Fruit fly (Drosophila melanogaster) whole organism: ENCODE measurements around the gene ZnT63C.
A peak's percentile ranks its signal among the peaks of the same experiment; 100 is the strongest.

Experiments used
- CG8478 ChIP-seq: fragments of >200 bp; optimal IDR thresholded peaks from 2 replicates; lab custom pipeline; 2018; ENCODE audit warnings: inconsistent platforms
- Dll ChIP-seq: fragments of >200 bp; optimal IDR thresholded peaks from 2 replicates; lab custom pipeline; 2017
- EcR ChIP-seq, 2 experiments: fragments of >200 bp; optimal IDR thresholded peaks; 2 replicates each; lab custom pipeline; 2017; ENCODE audit warnings: missing biosample characterization in 2 of 2, missing genetic modification characterization in 2 of 2, missing genetic modification reagents in 2 of 2
- pan ChIP-seq: fragments of >200 bp; optimal IDR thresholded peaks from 2 replicates; lab custom pipeline; 2017
- psq ChIP-seq: fragments of >200 bp; optimal IDR thresholded peaks from 2 replicates; lab custom pipeline; 2017
- usp ChIP-seq: fragments of >200 bp; optimal IDR thresholded peaks from 2 replicates; lab custom pipeline; 2017; ENCODE audit warnings: missing biosample characterization, missing genetic modification characterization, mixed read lengths

Gene ZnT63C

DNA sequence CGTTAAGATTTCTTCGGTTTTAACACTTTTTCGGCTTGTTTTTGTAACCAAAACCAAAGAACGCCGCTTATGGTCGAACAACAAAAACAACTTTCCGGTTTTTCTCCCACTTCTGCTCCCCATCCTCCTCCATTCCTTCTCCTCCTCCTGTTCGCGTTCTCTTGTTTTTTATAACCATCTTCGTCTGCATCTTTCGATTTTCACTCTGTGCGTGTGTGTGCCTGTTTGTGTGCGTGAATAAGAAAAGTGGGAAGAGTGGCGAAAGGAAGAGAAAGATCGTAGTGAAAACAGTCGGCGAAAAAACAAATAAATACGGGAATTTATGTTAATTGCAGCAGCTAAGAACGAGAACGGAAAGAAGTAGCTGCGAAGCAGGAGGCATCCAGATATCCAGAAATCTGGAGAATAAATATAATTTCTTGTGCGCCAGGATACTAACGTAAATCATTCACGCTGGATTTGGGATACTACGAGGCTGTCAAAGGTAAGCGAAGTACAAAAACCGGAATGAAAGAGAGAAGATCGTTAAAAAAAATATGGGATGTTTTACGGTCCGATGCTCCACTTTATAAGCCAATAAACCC lies 33.9 kb downstream of the ZnT63C start:
- TF ChIP-seq psq (lab: Kevin White, UChicago): no peak
- TF ChIP-seq pan (lab: Kevin White, UChicago): no peak
- TF ChIP-seq Dll (lab: Kevin White, UChicago): no peak
- TF ChIP-seq CG8478 (lab: Kevin White, UChicago): no peak
- TF ChIP-seq usp (GFP tag; lab: Kevin White, UChicago): no peak
- TF ChIP-seq EcR (GFP tag; optimal IDR thresholded peaks at IDR 0.05; lab: Kevin White, UChicago): no peak

DNA sequence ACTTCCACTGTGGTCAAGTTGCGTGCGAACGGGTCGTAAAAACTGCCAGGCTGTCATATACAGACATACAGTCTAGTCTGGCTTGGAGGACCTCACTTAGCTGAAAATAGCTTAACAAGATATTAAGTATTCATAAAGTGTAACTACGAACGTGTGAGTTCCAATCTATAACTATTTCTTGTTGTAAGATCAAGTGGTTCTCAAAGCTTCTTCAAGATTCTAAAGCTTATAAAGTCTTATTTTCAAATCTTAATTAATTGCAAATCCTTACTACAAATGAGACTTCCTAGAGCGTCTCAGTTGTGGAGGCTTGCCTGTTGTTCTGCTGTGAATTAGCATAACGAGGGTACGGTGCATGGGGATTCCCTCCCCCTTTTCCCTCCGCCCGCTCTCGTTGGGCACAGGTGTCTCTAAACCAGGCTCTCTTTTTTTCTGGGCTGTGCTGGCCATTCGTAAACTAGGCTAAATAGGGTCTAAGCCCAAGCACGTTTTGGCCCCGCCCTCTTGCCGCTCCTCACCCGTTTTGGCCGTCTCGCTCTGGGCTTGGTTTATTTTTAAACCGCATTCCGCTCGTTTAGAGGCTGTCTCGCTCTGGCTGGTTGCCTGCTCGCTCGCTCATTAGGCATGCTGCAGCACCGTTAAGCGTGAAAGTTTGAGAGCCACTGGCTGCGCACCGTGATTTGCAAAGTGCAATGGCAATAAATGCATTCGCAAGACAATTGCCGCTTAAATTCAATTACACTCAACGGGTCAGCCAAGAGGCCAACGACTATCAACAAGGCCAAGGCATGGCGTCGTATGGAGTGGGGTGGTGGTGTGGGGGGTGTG lies 34.7 kb downstream of the ZnT63C start:
- TF ChIP-seq Dll (lab: Kevin White, UChicago): no peak
- no peak for TF ChIP-seq usp (GFP tag; lab: Kevin White, UChicago)
- TF ChIP-seq psq (lab: Kevin White, UChicago): no peak

DNA sequence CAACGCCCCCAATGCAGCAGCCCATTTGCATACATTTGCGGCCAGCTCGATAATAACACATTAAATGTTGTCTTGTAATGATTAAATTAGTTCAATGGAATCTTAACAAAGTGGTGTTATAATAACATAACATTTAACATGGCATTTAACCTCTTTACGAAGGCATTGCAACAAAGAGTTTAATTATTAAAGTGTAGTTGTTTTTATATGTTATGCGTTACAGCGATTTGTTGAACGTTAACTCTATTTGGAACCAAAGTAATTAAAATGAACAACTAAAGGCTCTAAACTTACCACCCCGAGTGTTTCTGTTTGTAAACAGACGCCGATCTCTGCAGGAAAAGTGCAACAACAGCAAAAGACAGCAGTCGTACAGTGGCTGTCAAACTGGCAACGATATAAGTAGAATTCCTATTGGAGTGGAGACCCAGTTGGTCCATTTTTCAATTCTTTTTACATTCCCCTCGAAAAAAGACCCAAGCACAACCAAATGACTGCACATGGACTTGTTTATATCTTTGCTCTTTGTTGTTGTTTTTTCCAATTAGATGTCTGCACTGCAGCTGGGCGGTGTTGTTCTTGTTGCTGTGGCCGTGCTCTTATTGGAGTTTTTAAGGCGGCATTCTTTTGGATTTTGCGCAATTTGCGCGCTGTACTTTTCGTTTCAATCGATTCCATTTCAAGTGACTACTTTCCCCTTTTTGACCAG lies 35.5 kb downstream of the ZnT63C start:
- TF ChIP-seq usp (GFP tag; lab: Kevin White, UChicago): no peak
- TF ChIP-seq psq (lab: Kevin White, UChicago): no peak
- TF ChIP-seq EcR (GFP tag; optimal IDR thresholded peaks at IDR 0.05; lab: Kevin White, UChicago): no peak
- TF ChIP-seq Dll (lab: Kevin White, UChicago): no peak
- no peak for TF ChIP-seq pan (lab: Kevin White, UChicago)
- no peak for TF ChIP-seq CG8478 (lab: Kevin White, UChicago)

DNA sequence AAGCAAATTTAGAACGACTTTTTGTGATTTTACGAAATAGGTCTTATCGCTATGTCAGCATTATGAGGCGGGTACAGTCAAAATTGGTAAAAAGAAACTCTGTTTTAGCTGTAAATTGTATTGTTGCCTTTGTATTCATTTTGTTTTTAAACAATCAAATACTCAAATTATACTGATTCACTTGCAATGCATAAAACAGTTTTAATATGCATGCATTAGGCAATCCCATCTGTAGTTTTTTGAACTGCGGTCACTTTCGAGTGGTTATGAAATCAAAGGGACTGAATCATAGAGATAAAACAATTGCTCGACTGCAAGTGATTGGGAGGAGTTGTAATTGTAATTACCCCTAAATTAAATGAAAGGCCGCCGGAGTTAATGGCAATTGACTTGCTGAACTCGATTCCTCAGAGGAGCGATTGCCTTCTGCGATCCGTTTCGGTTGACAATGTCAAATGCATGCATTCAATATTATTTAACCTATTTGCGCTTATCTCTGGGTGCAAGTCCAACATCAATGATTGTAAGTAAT lies 36.3 kb downstream of the ZnT63C start:
- no peak for TF ChIP-seq psq (lab: Kevin White, UChicago)
- no peak for TF ChIP-seq usp (GFP tag; lab: Kevin White, UChicago)
- no peak for TF ChIP-seq pan (lab: Kevin White, UChicago)
- TF ChIP-seq EcR (GFP tag; optimal IDR thresholded peaks at IDR 0.05; lab: Kevin White, UChicago): no peak
- TF ChIP-seq CG8478 (lab: Kevin White, UChicago): no peak
- TF ChIP-seq Dll (lab: Kevin White, UChicago): no peak

DNA sequence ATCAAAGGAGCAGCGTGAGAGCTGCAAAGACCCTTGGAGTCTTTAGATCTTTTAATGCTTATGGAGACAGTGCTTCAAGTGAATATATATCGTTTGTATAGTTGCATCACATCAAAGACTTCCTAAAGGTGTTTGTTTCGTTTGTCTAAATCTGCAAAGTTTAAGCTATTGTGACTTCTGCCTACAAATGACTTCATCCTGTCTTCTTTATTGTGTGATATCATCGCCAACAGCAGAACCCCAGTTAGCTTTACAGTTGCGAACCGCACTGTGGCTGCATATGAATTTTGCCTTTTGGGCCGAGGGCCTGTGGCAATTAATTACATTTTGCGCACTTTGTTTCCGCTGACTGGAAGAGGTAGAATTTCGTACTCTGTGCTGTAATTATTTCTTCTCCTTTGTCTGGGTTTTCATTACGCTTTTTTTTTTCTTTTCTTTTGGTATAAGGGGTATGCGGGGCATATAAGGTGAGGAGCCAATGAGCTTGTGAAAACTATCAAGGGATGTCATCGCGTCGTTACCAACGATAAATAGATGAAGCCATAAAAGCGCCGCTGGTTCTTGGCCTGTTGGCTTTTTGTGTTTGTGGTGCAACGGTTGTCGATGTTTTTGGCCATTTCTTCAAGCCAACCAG lies 38.9 kb downstream of the ZnT63C start:
- TF ChIP-seq usp (GFP tag; lab: Kevin White, UChicago): no peak
- peak; percentile 82 for TF ChIP-seq pan (lab: Kevin White, UChicago)

DNA sequence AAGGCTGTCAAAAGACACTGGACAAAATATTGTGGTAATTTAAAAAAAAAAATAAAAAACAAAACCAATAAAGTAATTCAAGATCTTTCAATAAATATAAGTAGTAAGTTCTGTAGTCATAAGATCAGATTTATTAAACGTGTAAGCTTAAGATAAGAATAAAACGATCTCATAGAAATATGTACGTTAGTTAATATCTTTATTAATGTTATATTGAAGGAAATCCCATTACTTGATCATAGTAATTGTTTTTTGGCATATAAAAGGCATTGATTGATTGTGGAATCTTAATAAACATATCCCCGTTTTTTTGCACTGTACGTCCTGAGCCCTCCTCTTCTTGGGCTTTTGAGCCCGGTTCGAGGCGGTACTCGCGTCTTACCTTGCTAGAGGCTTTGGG lies 39.8 kb downstream of the ZnT63C start:
- TF ChIP-seq pan (lab: Kevin White, UChicago) (no peak), psq (lab: Kevin White, UChicago) (no peak), EcR (GFP tag; optimal IDR thresholded peaks at IDR 0.05; lab: Kevin White, UChicago) (no peak), Dll (lab: Kevin White, UChicago) (no peak), usp (GFP tag; lab: Kevin White, UChicago) (no peak), CG8478 (lab: Kevin White, UChicago) (no peak)

DNA sequence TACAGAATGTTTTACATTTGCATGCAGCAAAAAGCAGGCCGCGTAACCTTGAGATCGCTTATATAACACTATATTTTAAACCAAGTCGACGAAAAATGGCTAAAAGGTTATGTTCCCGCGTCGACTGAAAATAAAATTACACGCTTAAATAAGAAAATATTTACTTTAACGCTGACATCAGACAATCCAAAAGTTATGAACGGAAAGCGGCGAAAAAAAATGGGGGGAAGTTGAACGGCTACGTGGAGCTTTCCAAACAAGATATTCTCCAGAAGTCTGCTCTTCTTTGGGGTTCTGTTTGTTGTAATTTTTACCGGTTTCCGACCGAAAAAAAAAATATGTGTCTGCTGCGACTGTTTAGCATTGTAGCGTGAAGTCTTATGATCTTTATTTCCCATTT lies 41.0 kb downstream of the ZnT63C start:
- TF ChIP-seq Dll (lab: Kevin White, UChicago) (no peak), CG8478 (lab: Kevin White, UChicago) (no peak), psq (lab: Kevin White, UChicago) (no peak), pan (lab: Kevin White, UChicago) (no peak), usp (GFP tag; lab: Kevin White, UChicago) (no peak), EcR (GFP tag; optimal IDR thresholded peaks at IDR 0.05; lab: Kevin White, UChicago) (no peak)

DNA sequence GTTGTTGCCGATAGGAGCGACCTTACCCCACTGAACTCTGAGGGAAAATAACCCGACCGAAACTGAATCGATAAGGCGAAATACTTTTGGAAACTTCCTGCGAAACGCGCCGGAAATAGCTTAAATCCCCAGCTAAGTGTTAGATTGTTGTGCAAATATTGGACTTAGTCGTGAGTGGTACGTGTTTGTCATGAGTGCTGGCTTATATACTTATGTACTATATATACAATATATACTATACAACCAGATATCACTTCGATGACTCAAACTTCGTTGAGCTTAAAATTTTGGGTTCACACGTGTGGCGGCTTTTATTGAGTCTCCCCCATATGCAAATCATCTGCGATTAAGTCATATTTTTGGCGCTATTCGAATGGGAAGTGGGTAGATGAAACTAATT lies 42.8 kb downstream of the ZnT63C start:
- TF ChIP-seq Dll (lab: Kevin White, UChicago) (no peak), usp (GFP tag; lab: Kevin White, UChicago) (no peak), psq (lab: Kevin White, UChicago) (no peak), CG8478 (lab: Kevin White, UChicago) (no peak), EcR (GFP tag; optimal IDR thresholded peaks at IDR 0.05; lab: Kevin White, UChicago) (no peak), pan (lab: Kevin White, UChicago) (no peak)

DNA sequence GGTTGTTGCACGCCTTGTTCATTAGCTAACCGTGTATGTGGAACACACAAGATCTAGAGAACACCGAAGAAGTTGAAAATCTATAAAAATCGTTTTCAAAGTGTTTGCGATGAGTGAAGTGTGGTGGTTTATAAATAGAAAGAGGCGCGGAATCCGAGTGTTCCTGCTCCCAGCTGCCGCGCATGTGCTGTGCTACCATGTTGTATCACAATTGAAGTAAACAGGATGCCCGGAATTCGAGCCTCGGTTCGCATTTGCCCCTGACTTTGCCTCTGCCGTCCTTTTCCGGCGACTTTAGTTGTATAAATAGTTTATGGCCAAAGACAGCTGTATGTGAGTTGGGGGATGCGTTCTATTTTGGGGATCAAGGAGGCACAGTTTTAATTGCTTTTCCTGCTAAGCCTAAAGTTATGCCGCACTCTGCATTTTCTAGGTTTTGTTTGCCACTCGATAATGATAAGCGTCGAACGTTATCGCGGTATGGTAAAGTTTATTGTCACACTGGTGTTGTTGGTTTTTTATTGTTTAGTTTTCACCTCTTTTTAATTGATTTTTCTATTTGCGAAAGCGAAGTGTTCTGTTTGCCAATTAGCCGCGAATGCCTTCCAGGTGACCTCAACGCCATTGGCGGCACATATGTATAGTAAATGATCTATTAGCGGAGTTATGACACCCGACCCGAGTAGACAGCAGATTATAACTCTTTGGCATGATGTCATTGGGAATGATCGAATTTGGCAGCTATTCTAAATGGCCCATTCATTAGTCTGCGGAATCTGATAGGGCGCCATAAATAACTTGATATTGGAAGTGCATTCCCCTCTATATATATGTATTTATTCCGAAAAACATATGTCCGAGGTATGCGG lies 45.7 kb downstream of the ZnT63C start:
- TF ChIP-seq Dll (lab: Kevin White, UChicago): no peak
- no peak for TF ChIP-seq CG8478 (lab: Kevin White, UChicago)
- TF ChIP-seq pan (lab: Kevin White, UChicago): no peak
- no peak for TF ChIP-seq EcR (GFP tag; optimal IDR thresholded peaks at IDR 0.05; lab: Kevin White, UChicago)
- TF ChIP-seq psq (lab: Kevin White, UChicago): no peak
- TF ChIP-seq usp (GFP tag; lab: Kevin White, UChicago): no peak

DNA sequence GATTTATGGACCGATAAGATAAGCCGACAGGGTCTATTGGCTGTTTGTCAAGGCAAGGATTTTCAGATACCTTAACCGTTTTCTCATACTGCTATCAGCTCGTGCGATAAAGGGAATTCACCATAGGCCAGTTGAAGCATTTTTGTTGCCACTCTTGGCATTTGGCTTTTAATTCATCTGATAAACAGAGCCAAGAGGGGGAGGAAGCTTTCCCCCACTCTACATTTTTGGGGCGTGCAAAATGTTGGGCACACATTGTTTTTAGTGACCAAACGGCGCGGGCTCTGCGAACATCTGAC lies 46.3 kb downstream of the ZnT63C start:
- TF ChIP-seq usp (GFP tag; lab: Kevin White, UChicago) (no peak), pan (lab: Kevin White, UChicago) (no peak), psq (lab: Kevin White, UChicago) (no peak), CG8478 (lab: Kevin White, UChicago) (no peak), Dll (lab: Kevin White, UChicago) (no peak), EcR (GFP tag; optimal IDR thresholded peaks at IDR 0.05; lab: Kevin White, UChicago) (no peak)
